Worm (Caenorhabditis elegans): ENCODE data around the gene Y39A3A.4.

Gene Y39A3A.4

DNA sequence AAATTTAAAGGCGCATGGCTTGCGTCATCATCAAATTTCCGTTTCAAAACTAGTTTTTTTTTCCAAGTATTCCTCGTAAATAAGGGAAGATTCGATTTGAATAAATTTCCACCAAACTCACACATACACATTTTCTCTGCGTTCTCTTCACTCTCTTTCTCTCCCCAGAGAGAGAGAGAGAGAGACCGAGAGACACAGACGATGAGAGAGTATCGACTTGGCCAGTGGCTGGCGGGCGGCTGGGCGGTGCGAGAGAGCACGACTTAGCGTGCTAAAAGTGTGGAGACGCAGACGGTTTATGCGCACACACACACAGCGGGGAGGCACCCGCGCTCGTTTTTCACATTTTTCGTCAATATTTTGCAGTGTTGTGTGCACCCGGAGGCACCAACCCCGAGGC lies 24.4 kb upstream of the Y39A3A.4 start (continued):
- TF ChIP-seq ceh-100 (GFP tag; IDR thresholded peaks at IDR 0.05), result no peak
- no peak for TF ChIP-seq F22D6.2 (tag; optimal IDR thresholded peaks at IDR 0.05)
- 0 out of 2 replicates have a peak, but pooled peaks have one; percentile 36 for TF ChIP-seq bed-2 (GFP tag; IDR thresholded peaks at IDR 0.05)
- no peak for TF ChIP-seq nfya-1 (tag; optimal IDR thresholded peaks at IDR 0.05; ENCODE audit: borderline replicate concordance, insufficient read depth)
- no peak for TF ChIP-seq F37B4.10 (GFP tag; IDR thresholded peaks at IDR 0.05)
- no peak for TF ChIP-seq F57A8.1 (GFP tag; optimal IDR thresholded peaks at IDR 0.05)
- TF ChIP-seq egl-18 (GFP tag; IDR thresholded peaks at IDR 0.05), result no peak
- no peak for TF ChIP-seq cebp-2 (GFP tag; IDR thresholded peaks at IDR 0.05)
- no peak for TF ChIP-seq madf-3 (GFP tag; IDR thresholded peaks at IDR 0.05)
- TF ChIP-seq F49E8.2 (tag; optimal IDR thresholded peaks at IDR 0.05; ENCODE audit: insufficient read depth), result no peak
- no peak for TF ChIP-seq aptf-3 (GFP tag; IDR thresholded peaks at IDR 0.05)
- no peak; the same call in 1 of the 2 replicates for TF ChIP-seq F33H1.4 (GFP tag; IDR thresholded peaks at IDR 0.05)
- no peak for TF ChIP-seq let-607 (tag; optimal IDR thresholded peaks at IDR 0.05)
- TF ChIP-seq madf-6 (GFP tag; IDR thresholded peaks at IDR 0.05), result no peak
- TF ChIP-seq B0336.3 (GFP tag; IDR thresholded peaks at IDR 0.05), result no peak
- TF ChIP-seq D2030.7 (GFP tag; IDR thresholded peaks at IDR 0.05), result no peak
- no peak for TF ChIP-seq ceh-40 (GFP tag; IDR thresholded peaks at IDR 0.05)
- no peak for TF ChIP-seq ztf-6 (GFP tag; IDR thresholded peaks at IDR 0.05)
- peak; percentile 7 for TF ChIP-seq nhr-80 (tag; optimal IDR thresholded peaks at IDR 0.05)
- no peak for TF ChIP-seq snpc-4 (GFP tag; optimal IDR thresholded peaks at IDR 0.05)
- peak in 2 of 4 experiments; percentile 9 to 33 for TF ChIP-seq snpc-4 (tag; optimal IDR thresholded peaks at IDR 0.05)
- TF ChIP-seq B0035.1 (tag; optimal IDR thresholded peaks at IDR 0.05), result no peak
- no peak for TF ChIP-seq die-1 (tag; optimal IDR thresholded peaks at IDR 0.05)
- no peak for TF ChIP-seq lag-1 (GFP tag; IDR thresholded peaks at IDR 0.05)
- TF ChIP-seq ztf-22 (GFP tag; optimal IDR thresholded peaks at IDR 0.05), result no peak
- TF ChIP-seq xnd-1 (tag; optimal IDR thresholded peaks at IDR 0.05), result no peak
- no peak for TF ChIP-seq nhr-179 (tag; optimal IDR thresholded peaks at IDR 0.05)
- TF ChIP-seq C17E4.6 (GFP tag; IDR thresholded peaks at IDR 0.05), result no peak
- TF ChIP-seq attf-3 (GFP tag; conservative IDR thresholded peaks at IDR 0.05), result no peak
- no peak for TF ChIP-seq dpl-1 (GFP tag; optimal IDR thresholded peaks at IDR 0.05)
- peak; percentile 63 for TF ChIP-seq lin-40 (tag; optimal IDR thresholded peaks at IDR 0.05)
- no peak for TF ChIP-seq Y79H2A.3 (GFP tag; conservative IDR thresholded peaks at IDR 0.05)
- TF ChIP-seq Y95B8A.8 (GFP tag; IDR thresholded peaks at IDR 0.05), result no peak
- TF ChIP-seq dpff-1 (tag; optimal IDR thresholded peaks at IDR 0.05), result no peak
- TF ChIP-seq B0261.1 (tag; optimal IDR thresholded peaks at IDR 0.05), result no peak
- TF ChIP-seq K11D2.4 (GFP tag; IDR thresholded peaks at IDR 0.05), result peak; percentile 57
- no peak for TF ChIP-seq him-1 (tag; optimal IDR thresholded peaks at IDR 0.05)

DNA sequence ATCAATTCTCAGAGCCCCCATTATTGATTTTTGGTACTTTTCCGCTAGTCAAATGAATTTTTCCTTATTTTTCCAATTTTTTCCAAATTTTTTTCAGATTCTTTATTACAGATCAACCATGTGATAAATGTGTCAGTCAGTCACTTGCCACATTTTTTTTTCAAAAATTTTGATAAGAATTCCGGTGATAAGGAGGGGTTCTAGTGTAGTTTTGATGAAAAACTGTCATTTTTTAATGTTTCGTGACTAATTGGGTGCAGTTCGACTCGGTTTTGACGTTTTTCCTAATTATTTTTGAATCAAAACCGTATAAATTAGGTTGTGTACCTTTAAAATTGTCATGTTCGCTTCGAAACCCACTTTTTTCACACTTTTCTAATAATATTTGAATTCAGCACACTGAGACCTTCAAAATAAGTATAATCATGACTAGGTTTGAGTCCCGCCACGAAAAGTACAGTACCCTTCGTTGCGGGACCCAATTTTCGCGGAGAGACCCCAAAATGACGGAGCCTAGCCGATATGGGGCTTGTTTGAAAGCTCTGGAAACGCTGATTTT lies 23.5 kb upstream of the Y39A3A.4 start:
- TF ChIP-seq unc-62 (GFP tag; optimal IDR thresholded peaks at IDR 0.05) (peak; percentile 71), ceh-40 (GFP tag; IDR thresholded peaks at IDR 0.05) (no peak), aptf-2 (GFP tag; conservative IDR thresholded peaks at IDR 0.05) (no peak), ceh-27 (GFP tag; optimal IDR thresholded peaks at IDR 0.05) (no peak), attf-5 (GFP tag; optimal IDR thresholded peaks at IDR 0.05) (peak; percentile 30), Y95B8A.8 (GFP tag; IDR thresholded peaks at IDR 0.05) (no peak), F52B5.7 (tag; optimal IDR thresholded peaks at IDR 0.05) (no peak), nhr-27 (tag; optimal IDR thresholded peaks at IDR 0.05) (no peak), F37B4.10 (GFP tag; IDR thresholded peaks at IDR 0.05) (no peak), ets-4 (GFP tag; optimal IDR thresholded peaks at IDR 0.05) (no peak), ekl-4 (GFP tag; IDR thresholded peaks at IDR 0.05) (peak; percentile 37; the same call in 1 of the 2 replicates), pha-4 (tag; optimal IDR thresholded peaks at IDR 0.05) (peak; percentile 16), him-1 (tag; optimal IDR thresholded peaks at IDR 0.05) (no peak), efl-1 (GFP tag; optimal IDR thresholded peaks at IDR 0.05) (no peak), cebp-2 (GFP tag; IDR thresholded peaks at IDR 0.05) (no peak), lag-1 (GFP tag; IDR thresholded peaks at IDR 0.05) (no peak), F49E8.2 (tag; optimal IDR thresholded peaks at IDR 0.05; ENCODE audit: insufficient read depth) (no peak), atf-7 (tag; optimal IDR thresholded peaks at IDR 0.05) (peak; percentile 42), unc-130 (GFP tag; optimal IDR thresholded peaks at IDR 0.05) (no peak)

Data from whole organism, young adult.